Fruit fly (Drosophila melanogaster) whole organism: ENCODE measurements around the gene ath.

Experiments
- CG8478 ChIP-seq: fragments of >200 bp; optimal IDR thresholded peaks from 2 replicates; lab custom pipeline; 2018; ENCODE audit warnings: inconsistent platforms
- Dll ChIP-seq: fragments of >200 bp; optimal IDR thresholded peaks from 2 replicates; lab custom pipeline; 2017
- EcR ChIP-seq, 2 experiments: fragments of >200 bp; optimal IDR thresholded peaks; 2 replicates each; lab custom pipeline; 2017; ENCODE audit warnings: missing biosample characterization in 2 of 2, missing genetic modification characterization in 2 of 2, missing genetic modification reagents in 2 of 2
- pan ChIP-seq: fragments of >200 bp; optimal IDR thresholded peaks from 2 replicates; lab custom pipeline; 2017
- psq ChIP-seq: fragments of >200 bp; optimal IDR thresholded peaks from 2 replicates; lab custom pipeline; 2017
- usp ChIP-seq: fragments of >200 bp; optimal IDR thresholded peaks from 2 replicates; lab custom pipeline; 2017; ENCODE audit warnings: missing biosample characterization, missing genetic modification characterization, mixed read lengths

Gene ath

DNA sequence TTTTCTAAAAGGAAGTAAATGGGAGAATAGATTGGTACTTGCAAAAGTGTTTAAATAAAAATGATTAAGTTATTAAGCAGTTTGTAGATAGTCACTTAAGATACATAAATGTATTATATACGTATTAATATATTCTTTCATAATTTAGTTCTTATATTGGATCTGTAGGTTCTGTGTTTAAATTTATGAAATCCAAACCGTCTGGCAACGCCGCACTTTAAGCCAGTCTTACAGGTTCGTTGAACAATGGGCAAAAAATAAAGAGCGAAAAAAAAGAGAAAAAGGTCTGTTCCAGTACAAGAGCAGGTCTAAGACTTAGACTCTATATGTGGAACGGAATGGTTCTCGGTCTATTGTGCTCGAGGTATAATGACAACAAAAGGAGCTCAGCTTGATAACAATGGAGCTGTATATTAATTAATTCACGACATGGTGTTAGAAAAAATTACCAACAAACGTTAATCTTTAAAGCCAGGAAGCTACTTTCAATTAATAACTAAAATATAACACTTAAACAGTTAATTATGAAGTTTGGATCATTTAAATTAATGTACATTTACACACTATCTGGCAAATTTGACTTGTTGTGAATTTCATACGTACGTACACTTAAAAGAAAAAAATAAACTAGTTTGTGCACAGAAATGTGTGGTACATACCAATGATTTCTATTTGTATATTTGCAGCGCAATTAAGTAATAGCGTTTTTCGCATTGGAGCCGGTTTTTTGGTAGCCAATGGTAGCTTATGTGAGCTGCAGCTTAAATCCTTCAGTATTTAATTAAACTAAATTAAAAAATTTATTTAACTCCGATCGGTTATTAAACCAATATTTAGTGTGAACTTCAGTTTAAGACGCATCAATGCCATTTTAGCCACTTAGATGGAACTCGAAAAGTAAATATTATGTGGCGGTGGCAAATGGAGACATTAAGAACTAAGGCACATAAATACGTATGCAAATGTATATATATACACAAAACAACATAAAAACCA is 1.8 kb upstream of the ath start, which contains the start of gene CG5731:
Gene CG5731 (minus strand): TSS at position 946 of the 996 bp plus-strand sequence.
- TF ChIP-seq Dll (lab: Kevin White, UChicago) (no peak), CG8478 (lab: Kevin White, UChicago) (no peak), EcR (GFP tag; optimal IDR thresholded peaks at IDR 0.05; lab: Kevin White, UChicago) (no peak), psq (lab: Kevin White, UChicago) (no peak), pan (no peak), usp (GFP tag; lab: Kevin White, UChicago) (no peak)

DNA sequence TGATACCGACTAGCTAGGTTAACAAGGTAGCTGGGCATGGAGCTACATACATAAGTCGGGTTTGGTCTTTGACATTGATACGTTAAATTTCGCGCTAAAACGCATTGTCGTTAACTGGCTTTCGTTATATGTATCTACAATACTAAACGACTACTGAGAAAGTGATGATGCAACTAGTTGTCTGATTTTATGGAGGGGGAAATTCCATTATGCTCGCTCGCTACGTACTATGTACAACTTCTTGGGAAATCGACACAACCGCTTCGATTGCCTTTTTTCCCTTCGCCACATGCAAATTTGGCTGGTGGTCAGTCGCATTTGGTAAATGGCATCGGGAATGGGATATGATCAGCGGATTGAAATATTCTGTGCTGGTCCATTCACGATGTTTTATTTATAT is 9.1 kb downstream of the ath start:
- TF ChIP-seq usp (GFP tag; lab: Kevin White, UChicago) (no peak), CG8478 (lab: Kevin White, UChicago) (no peak), Dll (lab: Kevin White, UChicago) (no peak), pan (no peak), EcR (GFP tag; optimal IDR thresholded peaks at IDR 0.05; lab: Kevin White, UChicago) (no peak), psq (lab: Kevin White, UChicago) (no peak)

DNA sequence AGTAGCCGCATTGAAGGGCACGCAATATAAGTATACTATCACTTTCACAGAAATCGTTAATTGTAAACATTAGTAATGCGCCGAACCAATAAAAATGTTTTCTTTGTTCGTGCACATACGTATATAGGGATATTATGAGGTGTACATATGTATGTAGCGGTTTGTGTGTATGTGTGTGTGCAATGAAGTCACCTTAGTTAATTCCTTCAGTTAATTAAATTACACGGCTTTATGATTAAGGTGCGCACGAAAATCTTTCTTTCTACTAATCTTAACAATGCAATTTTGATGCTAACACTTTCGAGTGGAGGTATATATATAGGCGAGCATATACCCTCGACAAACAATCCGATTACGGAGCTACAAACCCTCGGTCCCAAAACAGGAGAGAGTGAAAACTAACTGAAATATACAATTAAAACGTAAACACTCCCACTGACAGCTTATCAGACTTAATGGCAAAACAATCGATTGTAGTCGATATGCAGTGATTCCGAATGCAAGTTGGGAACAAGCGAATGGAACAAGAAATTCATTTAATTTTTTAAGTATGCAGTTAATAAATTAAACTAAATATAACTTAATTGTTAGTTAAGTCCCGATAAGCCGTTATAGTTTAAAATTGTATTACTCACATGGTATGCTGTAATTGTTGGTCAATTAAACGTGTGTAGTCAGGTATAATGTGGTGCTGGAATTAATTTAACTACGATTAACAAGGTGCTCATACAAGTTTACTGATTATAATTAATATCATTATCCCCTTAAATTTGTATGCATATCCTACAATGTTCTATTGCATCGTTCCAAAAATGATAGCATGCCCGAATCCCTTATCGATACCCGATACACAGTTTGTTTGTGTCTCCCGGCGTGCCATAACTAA is 9.8 kb downstream of the ath start, which contains the start of the genes Npc1a and Prosalpha6:
Gene Npc1a (minus strand): TSS at position 716 of the 886 bp plus-strand sequence.
Gene Prosalpha6 (plus strand): TSS at position 851 of the 886 bp plus-strand sequence.
- TF ChIP-seq pan (no peak), CG8478 (lab: Kevin White, UChicago) (no peak), psq (lab: Kevin White, UChicago) (no peak), Dll (lab: Kevin White, UChicago) (no peak), usp (GFP tag; lab: Kevin White, UChicago) (no peak), EcR (GFP tag; optimal IDR thresholded peaks at IDR 0.05; lab: Kevin White, UChicago) (no peak)

DNA sequence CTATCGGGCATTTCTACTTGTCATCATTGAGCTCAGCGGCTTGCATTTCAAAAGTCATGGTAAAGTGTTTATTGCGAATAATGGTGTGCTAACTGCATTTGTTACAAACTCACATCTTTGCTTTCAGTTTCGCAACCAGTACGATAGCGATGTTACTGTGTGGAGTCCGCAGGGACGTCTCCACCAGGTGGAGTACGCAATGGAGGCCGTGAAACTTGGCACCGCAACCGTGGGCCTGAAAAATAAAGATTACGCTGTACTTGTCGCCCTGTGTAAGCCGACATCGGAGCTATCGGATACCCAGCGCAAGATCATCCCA is 10.4 kb downstream of the ath start:
- no peak for TF ChIP-seq CG8478 (lab: Kevin White, UChicago)
- TF ChIP-seq EcR (GFP tag; optimal IDR thresholded peaks at IDR 0.05; lab: Kevin White, UChicago): no peak
- no peak for TF ChIP-seq usp (GFP tag; lab: Kevin White, UChicago)
- TF ChIP-seq psq (lab: Kevin White, UChicago): no peak
- TF ChIP-seq pan: no peak
- no peak for TF ChIP-seq Dll (lab: Kevin White, UChicago)

DNA sequence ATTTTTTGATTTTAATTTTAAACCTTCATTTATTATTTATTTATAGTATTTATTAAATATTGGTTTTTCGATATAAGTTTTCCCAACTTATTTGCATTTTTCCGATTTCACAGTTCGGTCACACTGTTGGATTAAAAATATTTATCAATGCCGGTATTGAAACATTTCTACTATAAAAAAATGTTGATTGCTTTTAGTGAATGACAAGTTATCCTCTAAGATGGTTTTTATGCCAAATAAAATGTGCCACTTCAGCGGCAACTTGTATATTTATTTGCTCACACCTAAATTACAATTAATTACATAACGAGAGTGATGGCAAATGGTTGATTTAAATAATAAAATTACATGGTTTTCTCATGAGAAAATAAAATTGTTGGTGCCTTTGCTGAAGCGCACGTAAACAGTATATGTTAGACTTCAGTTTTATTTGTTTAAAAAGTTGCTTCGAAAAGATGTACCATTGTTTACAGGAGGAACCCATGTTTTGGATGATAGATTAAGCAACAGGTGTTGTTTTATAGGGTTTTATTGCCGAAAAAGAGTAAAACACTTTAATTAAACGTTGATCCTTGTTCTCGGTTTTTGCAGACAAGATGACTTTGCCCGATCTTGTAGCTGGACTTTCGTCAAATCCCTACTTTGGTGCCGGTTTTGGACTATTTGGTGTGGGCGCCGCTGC is 11.7 kb downstream of the ath start, which contains the start of gene Bcs1:
Gene Bcs1 (plus strand): TSS at position 108 of the 682 bp plus-strand sequence.
- TF ChIP-seq EcR (GFP tag; optimal IDR thresholded peaks at IDR 0.05; lab: Kevin White, UChicago) (no peak), psq (lab: Kevin White, UChicago) (no peak), CG8478 (lab: Kevin White, UChicago) (no peak), pan (no peak)

DNA sequence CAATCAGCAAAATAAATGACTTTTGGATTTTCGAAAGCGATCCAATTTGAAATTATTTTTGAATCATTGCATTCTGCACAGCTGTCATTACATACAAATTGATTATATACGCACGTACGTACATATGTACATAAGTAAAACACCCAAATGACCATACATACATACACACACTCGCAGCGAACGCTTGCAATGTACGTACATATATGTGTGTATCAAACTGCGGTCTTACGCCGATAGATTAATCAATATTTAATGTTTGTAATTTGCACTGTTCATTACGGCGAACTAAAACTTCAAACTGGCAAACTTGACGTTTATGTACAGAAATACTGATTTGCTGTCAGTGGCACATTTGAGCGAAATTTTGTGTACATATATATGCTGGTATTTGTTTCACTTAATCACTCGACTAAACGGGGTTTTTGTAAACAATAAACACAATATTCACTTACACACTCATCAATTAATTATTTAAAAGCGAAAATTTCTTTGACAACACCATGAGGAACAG is 15.3 kb downstream of the ath start:
- TF ChIP-seq CG8478 (lab: Kevin White, UChicago) (no peak), psq (lab: Kevin White, UChicago) (no peak), Dll (lab: Kevin White, UChicago) (no peak), EcR (GFP tag; optimal IDR thresholded peaks at IDR 0.05; lab: Kevin White, UChicago) (no peak), pan (no peak), usp (GFP tag; lab: Kevin White, UChicago) (no peak)

DNA sequence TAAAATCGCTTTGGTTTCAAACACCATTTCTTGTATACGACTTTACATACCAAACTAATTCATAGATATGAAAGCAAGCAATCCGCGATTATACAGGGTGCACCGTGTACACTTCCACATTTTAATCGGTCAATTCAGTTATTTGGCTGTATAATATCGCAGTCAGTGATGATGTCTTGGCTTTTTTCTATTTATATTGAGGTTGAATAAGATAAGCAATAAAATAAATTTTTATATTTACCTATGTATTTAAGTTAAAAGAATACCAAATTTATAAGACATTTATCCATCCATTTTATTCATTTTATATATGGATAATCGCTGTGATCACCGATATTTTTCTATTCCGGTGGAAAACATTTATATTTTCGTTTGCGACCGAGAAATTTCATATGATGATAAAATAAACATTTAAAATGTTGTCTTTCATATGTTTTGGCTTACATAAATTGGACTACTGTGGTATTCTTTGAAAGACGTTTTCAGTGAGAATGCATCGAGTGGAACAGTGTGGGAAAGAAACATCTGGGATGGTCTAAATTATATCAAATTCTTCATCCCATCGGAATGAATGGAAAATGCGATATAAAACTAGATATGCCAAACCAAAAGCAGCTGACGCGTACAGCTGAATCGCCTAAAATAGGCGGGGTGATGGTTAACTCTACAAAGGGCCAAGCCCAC is 15.9 kb downstream of the ath start, which contains the start of gene CG5708:
Gene CG5708 (minus strand): TSS at position 85 of the 684 bp plus-strand sequence.
- no peak for TF ChIP-seq usp (GFP tag; lab: Kevin White, UChicago)
- TF ChIP-seq EcR (GFP tag; optimal IDR thresholded peaks at IDR 0.05; lab: Kevin White, UChicago): no peak
- no peak for TF ChIP-seq CG8478 (lab: Kevin White, UChicago)
- TF ChIP-seq Dll (lab: Kevin White, UChicago): no peak
- TF ChIP-seq pan: no peak
- no peak for TF ChIP-seq psq (lab: Kevin White, UChicago)

DNA sequence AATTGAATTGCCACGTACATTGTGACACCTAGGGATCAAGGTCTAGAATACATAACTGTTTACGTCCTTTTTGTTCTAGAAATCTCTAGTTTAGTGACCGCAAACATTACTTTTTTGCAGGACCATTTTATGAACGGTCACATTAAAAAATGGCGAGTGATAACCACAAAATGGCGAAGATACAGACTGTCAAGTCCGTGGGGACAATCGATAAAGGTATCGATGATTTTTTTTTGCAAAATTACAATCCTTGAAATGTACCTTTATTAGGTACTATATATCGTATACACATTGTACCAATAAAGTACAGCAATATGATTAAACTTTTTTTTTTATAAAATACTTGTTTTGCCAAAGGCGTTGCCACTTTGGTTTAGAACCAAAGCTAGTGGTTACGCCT is 19.5 kb downstream of the ath start:
- no peak for TF ChIP-seq CG8478 (lab: Kevin White, UChicago)
- no peak for TF ChIP-seq pan
- no peak for TF ChIP-seq Dll (lab: Kevin White, UChicago)
- no peak for TF ChIP-seq usp (GFP tag; lab: Kevin White, UChicago)
- no peak for TF ChIP-seq psq (lab: Kevin White, UChicago)
- TF ChIP-seq EcR (GFP tag; optimal IDR thresholded peaks at IDR 0.05; lab: Kevin White, UChicago): no peak

DNA sequence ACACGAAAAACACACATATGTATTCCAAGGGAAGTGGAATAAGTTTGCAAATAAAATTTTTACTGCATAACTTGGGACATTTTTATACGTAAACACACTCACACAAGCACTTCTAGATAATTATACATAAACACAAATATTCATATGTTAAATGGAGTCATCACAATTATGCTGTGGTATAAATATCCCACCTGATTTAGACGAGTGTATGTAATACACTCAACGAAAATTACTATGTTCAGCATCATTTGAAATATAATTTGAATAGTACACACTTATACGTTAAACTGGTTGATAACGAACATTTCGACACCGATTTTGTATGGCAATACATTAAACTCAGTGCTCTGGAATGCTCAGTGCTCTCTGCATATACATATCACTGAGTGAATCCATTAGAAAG is 20.1 kb downstream of the ath start:
- TF ChIP-seq EcR (GFP tag; optimal IDR thresholded peaks at IDR 0.05; lab: Kevin White, UChicago) (no peak), CG8478 (lab: Kevin White, UChicago) (no peak), Dll (lab: Kevin White, UChicago) (no peak), psq (lab: Kevin White, UChicago) (no peak)

DNA sequence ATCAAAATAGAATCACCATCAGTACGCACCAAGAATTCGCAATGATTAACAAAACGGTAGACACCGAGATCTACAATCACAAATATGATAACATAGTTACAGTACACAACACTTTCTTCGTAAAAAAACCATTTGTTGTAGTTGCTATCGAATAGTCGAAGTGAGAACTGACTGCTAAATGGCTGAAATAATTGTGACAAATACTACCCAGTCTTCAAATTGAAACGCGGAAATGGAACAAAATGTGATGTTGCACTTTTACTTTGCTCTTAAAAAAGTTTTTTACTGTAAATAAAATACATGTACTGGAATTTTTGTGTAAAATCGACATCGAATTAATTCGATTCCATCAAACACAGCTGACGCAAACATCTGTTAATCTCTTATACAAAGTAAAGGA is 20.6 kb downstream of the ath start, which contains the start of gene ova:
Gene ova (minus strand): TSS at position 183 of the 400 bp plus-strand sequence.
- TF ChIP-seq Dll (lab: Kevin White, UChicago) (no peak), EcR (GFP tag; optimal IDR thresholded peaks at IDR 0.05; lab: Kevin White, UChicago) (no peak), CG8478 (lab: Kevin White, UChicago) (no peak), pan (no peak), psq (lab: Kevin White, UChicago) (no peak), usp (GFP tag; lab: Kevin White, UChicago) (no peak)
